Worm (Caenorhabditis elegans) whole organism, L4 larva: ENCODE data around the gene ska-3.

Experiments
- F37D6.2 ChIP-seq: sonication (generic microtip); optimal IDR thresholded peaks from 2 replicates; lab custom pipeline; 2016; ENCODE audit warnings: mild to moderate bottlenecking, missing genetic modification characterization, missing compliant biosample characterization
- F44E2.7 ChIP-seq: fragments of 200-800 bp; sonication (Bioruptor generic); IDR thresholded peaks from 2 replicates; pipeline ENCODE4 v2.1.2; 2022; ENCODE audit warnings: missing genetic modification characterization, missing compliant biosample characterization
- F49E8.2 ChIP-seq: sonication (generic microtip); optimal IDR thresholded peaks from 2 replicates; lab custom pipeline; 2016; ENCODE audit warnings: missing compliant biosample characterization, mild to moderate bottlenecking, missing genetic modification characterization, borderline replicate concordance
- R02D3.7 ChIP-seq: fragments of 150-350 bp; sonication (generic microtip); optimal IDR thresholded peaks from 3 replicates; lab custom pipeline; 2014; ENCODE audit warnings: missing biosample characterization, missing genetic modification characterization
- T20F7.1 ChIP-seq: fragments of 200-800 bp; sonication (Bioruptor generic); optimal IDR thresholded peaks from 2 replicates; lab custom pipeline; 2018; ENCODE audit warnings: mild to moderate bottlenecking, missing genetic modification characterization, missing compliant biosample characterization
- T26A8.4 ChIP-seq: fragments of 200-800 bp; sonication (Bioruptor generic); IDR thresholded peaks from 2 replicates; pipeline ENCODE4 v1.3.6; 2022; ENCODE audit warnings: missing genetic modification characterization, missing compliant biosample characterization
- Y5F2A.4 ChIP-seq: fragments of 200-800 bp; sonication (Bioruptor generic); optimal IDR thresholded peaks from 2 replicates; lab custom pipeline; 2018; ENCODE audit warnings: mild to moderate bottlenecking, missing genetic modification characterization, missing compliant biosample characterization
- aha-1 ChIP-seq: fragments of 150-350 bp; peaks from one replicate; lab custom pipeline; 2014; ENCODE audit warnings: missing biosample characterization, missing genetic modification characterization
- ama-1 ChIP-seq: fragments of 150-350 bp; optimal IDR thresholded peaks from 2 replicates; lab custom pipeline; 2014; ENCODE audit warnings: inconsistent platforms, mixed read lengths
- arid-1 ChIP-seq: fragments of 200-800 bp; sonication (Bioruptor generic); conservative IDR thresholded peaks from 2 replicates; pipeline ENCODE4 v1.3.6; 2022; ENCODE audit warnings: missing genetic modification reagents, missing genetic modification characterization, missing compliant biosample characterization
- ceh-44 ChIP-seq: fragments of 200-800 bp; sonication (Bioruptor generic); IDR thresholded peaks from 2 replicates; pipeline ENCODE4 v1.3.6; 2022; ENCODE audit warnings: missing genetic modification reagents, missing genetic modification characterization, missing compliant biosample characterization
- ceh-62 ChIP-seq: sonication (generic microtip); optimal IDR thresholded peaks from 2 replicates; lab custom pipeline; 2017; ENCODE audit warnings: missing biosample characterization, missing genetic modification characterization
- ces-1 ChIP-seq: fragments of 150-350 bp; sonication (generic microtip); optimal IDR thresholded peaks from 4 replicates; lab custom pipeline; 2014; ENCODE audit warnings: missing biosample characterization, missing genetic modification reagents, missing genetic modification characterization
- daf-16 ChIP-seq, 3 experiments: sonication (generic microtip); optimal IDR thresholded peaks; 2 replicates each; lab custom pipeline; 2016 to 2017; ENCODE audit warnings: missing genetic modification characterization in 3 of 3, missing genetic modification reagents in 3 of 3, mild to moderate bottlenecking in 2 of 3, missing compliant biosample characterization in 2 of 3, missing biosample characterization in 1 of 3, moderate library complexity in 1 of 3
- daf-19 ChIP-seq: fragments of 200-800 bp; sonication (Bioruptor generic); conservative IDR thresholded peaks from 2 replicates; pipeline ENCODE4 v1.3.6; 2022; ENCODE audit warnings: missing genetic modification characterization, missing compliant biosample characterization
- dmd-8 ChIP-seq: fragments of 200-800 bp; sonication (Bioruptor generic); IDR thresholded peaks from 2 replicates; pipeline ENCODE4 v1.3.6; 2022; ENCODE audit warnings: missing genetic modification characterization, missing compliant biosample characterization
- dpl-1 ChIP-seq: fragments of 150-350 bp; optimal IDR thresholded peaks from 2 replicates; lab custom pipeline; 2014; ENCODE audit warnings: missing biosample characterization, missing genetic modification reagents, missing genetic modification characterization
- dve-1 ChIP-seq: sonication (generic microtip); optimal IDR thresholded peaks from 2 replicates; lab custom pipeline; 2017; ENCODE audit warnings: antibody characterized with exemption, mild to moderate bottlenecking, missing genetic modification characterization, missing compliant biosample characterization; ENCODE audit not compliant: insufficient read depth
- egl-27 ChIP-seq: sonication (generic microtip); optimal IDR thresholded peaks from 3 replicates; lab custom pipeline; 2017; ENCODE audit warnings: missing biosample characterization, missing genetic modification reagents, missing genetic modification characterization
- egl-43 ChIP-seq: fragments of 200-800 bp; sonication (Bioruptor generic); IDR thresholded peaks from 2 replicates; pipeline ENCODE4 v1.3.6; 2022; ENCODE audit warnings: missing genetic modification reagents, missing genetic modification characterization, missing compliant biosample characterization
- fkh-10 ChIP-seq: fragments of 150-350 bp; optimal IDR thresholded peaks from 2 replicates; lab custom pipeline; 2014; ENCODE audit warnings: missing biosample characterization, missing genetic modification reagents, missing genetic modification characterization
- fos-1 ChIP-seq: fragments of 150-350 bp; optimal IDR thresholded peaks from 2 replicates; lab custom pipeline; 2014; ENCODE audit warnings: missing biosample characterization, missing genetic modification characterization
- hif-1 ChIP-seq, 2 experiments: sonication (generic microtip); optimal IDR thresholded peaks; 2 replicates each; lab custom pipeline; 2016 to 2017; ENCODE audit warnings: missing compliant biosample characterization in 2 of 2, missing genetic modification characterization in 2 of 2, missing genetic modification reagents in 2 of 2, missing genotype in 2 of 2, mild to moderate bottlenecking in 1 of 2
- hlh-11 ChIP-seq: fragments of 200-800 bp; sonication (Bioruptor generic); optimal IDR thresholded peaks from 2 replicates; lab custom pipeline; 2018; ENCODE audit warnings: mild to moderate bottlenecking, missing genetic modification characterization, missing compliant biosample characterization
- hlh-30 ChIP-seq: sonication (generic microtip); optimal IDR thresholded peaks from 2 replicates; lab custom pipeline; 2017; ENCODE audit warnings: antibody characterized with exemption, mild to moderate bottlenecking, missing genetic modification characterization, missing compliant biosample characterization; ENCODE audit not compliant: insufficient read depth
- lin-13 ChIP-seq: fragments of 150-350 bp; optimal IDR thresholded peaks from 2 replicates; lab custom pipeline; 2014; ENCODE audit warnings: missing biosample characterization, missing genetic modification reagents, missing genetic modification characterization
- lin-38 ChIP-seq: fragments of 200-800 bp; sonication (Bioruptor generic); IDR thresholded peaks from 2 replicates; pipeline ENCODE4 v1.3.6; 2022; ENCODE audit warnings: missing genetic modification reagents, missing genetic modification characterization, missing compliant biosample characterization
- lin-39 ChIP-seq: fragments of 150-350 bp; optimal IDR thresholded peaks from 2 replicates; lab custom pipeline; 2014; ENCODE audit warnings: missing biosample characterization, missing genetic modification reagents, missing genetic modification characterization
- lsy-2 ChIP-seq, 2 experiments: fragments of 150-350 bp in 1 of 2; sonication (generic microtip) in 1 of 2; optimal IDR thresholded peaks; 2 replicates each; lab custom pipeline; 2014 to 2017; ENCODE audit warnings: missing biosample characterization in 2 of 2, missing genetic modification characterization in 2 of 2
- madf-9 ChIP-seq: fragments of 200-800 bp; sonication (Bioruptor generic); conservative IDR thresholded peaks from 2 replicates; pipeline ENCODE4 v1.3.6; 2022; ENCODE audit warnings: missing genetic modification reagents, missing genetic modification characterization, missing compliant biosample characterization
- mdl-1 ChIP-seq, 2 experiments: fragments of 150-350 bp in 1 of 2; sonication (generic microtip) in 1 of 2; optimal IDR thresholded peaks; 2 replicates each; lab custom pipeline; 2014 to 2017; ENCODE audit warnings: missing biosample characterization in 2 of 2, missing genetic modification characterization in 2 of 2
- mdt-29 ChIP-seq: fragments of 200-800 bp; sonication (Bioruptor generic); IDR thresholded peaks from 2 replicates; pipeline ENCODE4 v1.3.6; 2022; ENCODE audit warnings: missing genetic modification reagents, missing genetic modification characterization, missing compliant biosample characterization
- mep-1 ChIP-seq: fragments of 150-350 bp; sonication (generic microtip); optimal IDR thresholded peaks from 3 replicates; lab custom pipeline; 2014; ENCODE audit warnings: missing biosample characterization, missing genetic modification characterization
- mes-2 ChIP-seq: sonication (generic microtip); optimal IDR thresholded peaks from 2 replicates; lab custom pipeline; 2016; ENCODE audit warnings: missing genotype, mild to moderate bottlenecking, missing genetic modification characterization, missing compliant biosample characterization; ENCODE audit not compliant: poor library complexity, severe bottlenecking
- mxl-3 ChIP-seq: fragments of 200-800 bp; sonication (Bioruptor generic); optimal IDR thresholded peaks from 2 replicates; lab custom pipeline; 2018; ENCODE audit warnings: mild to moderate bottlenecking, missing genetic modification characterization, missing compliant biosample characterization
- nhr-102 ChIP-seq: sonication (generic microtip); optimal IDR thresholded peaks from 2 replicates; lab custom pipeline; 2016; ENCODE audit warnings: mild to moderate bottlenecking, missing genetic modification characterization, moderate library complexity, missing compliant biosample characterization
- nhr-237 ChIP-seq: sonication (generic microtip); optimal IDR thresholded peaks from 2 replicates; lab custom pipeline; 2017; ENCODE audit warnings: missing biosample characterization, missing genetic modification characterization
- nhr-25 ChIP-seq: sonication (generic microtip); optimal IDR thresholded peaks from 2 replicates; lab custom pipeline; 2017; ENCODE audit warnings: missing genetic modification characterization, mild to moderate bottlenecking, missing compliant biosample characterization, antibody characterized with exemption, moderate library complexity, borderline replicate concordance; ENCODE audit not compliant: insufficient read depth
- nhr-28 ChIP-seq: fragments of 150-350 bp; optimal IDR thresholded peaks from 2 replicates; lab custom pipeline; 2014; ENCODE audit warnings: missing biosample characterization, missing genetic modification characterization
- nhr-6 ChIP-seq: fragments of 150-350 bp; optimal IDR thresholded peaks from 2 replicates; lab custom pipeline; 2014; ENCODE audit warnings: missing biosample characterization, missing genetic modification characterization
- rbr-2 ChIP-seq: sonication (generic microtip); optimal IDR thresholded peaks from 2 replicates; lab custom pipeline; 2016; ENCODE audit warnings: missing genotype, missing genetic modification characterization, missing compliant biosample characterization
- snpc-4 ChIP-seq: fragments of 150-350 bp; optimal IDR thresholded peaks from 2 replicates; lab custom pipeline; 2014; ENCODE audit warnings: missing biosample characterization, missing genetic modification characterization
- zip-2 ChIP-seq: fragments of 150-350 bp; optimal IDR thresholded peaks from 2 replicates; lab custom pipeline; 2014; ENCODE audit warnings: missing biosample characterization, missing genetic modification characterization
- ztf-11 ChIP-seq: fragments of 150-350 bp; optimal IDR thresholded peaks from 2 replicates; lab custom pipeline; 2014; ENCODE audit warnings: missing biosample characterization, missing genetic modification characterization
- ztf-7 ChIP-seq: fragments of 150-350 bp; optimal IDR thresholded peaks from 2 replicates; lab custom pipeline; 2014; ENCODE audit warnings: missing biosample characterization, missing genetic modification characterization

The ska-3 gene

DNA sequence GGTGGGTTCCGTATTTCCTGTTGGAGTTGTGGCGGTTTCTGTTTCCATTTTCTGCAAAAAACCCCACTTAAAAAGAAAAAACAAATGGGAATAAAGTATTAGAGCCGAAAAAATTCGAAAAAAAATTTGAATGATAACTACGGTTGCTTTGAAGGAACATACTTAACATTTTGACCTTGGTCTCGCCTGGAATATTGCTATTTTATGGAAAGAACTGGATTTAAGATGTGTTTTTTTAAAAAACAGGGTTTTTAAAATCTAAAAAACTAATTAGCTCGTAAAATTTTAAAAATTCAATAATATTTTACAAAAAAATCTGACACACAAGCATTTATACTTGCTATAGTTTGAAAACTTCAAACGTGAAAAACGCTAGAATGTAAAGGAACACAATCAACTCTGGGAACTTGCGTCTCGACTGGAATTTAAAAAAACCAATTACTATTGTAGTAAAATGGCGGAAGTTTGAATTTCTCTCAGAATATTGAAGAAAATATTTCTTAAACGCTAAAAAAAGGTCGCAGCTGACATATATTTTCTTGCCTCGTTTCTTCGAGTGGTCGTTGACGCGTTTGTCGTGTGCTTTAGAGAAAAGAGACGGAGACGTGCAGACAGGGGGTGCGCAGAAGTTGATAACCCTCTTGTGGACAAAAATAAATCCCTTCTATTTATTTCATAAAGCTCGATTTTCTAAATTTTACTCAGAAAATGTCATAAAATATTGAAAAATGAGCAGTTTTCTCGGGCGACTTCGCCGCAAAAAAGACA lies 19.3 kb upstream of the ska-3 start, which contains the start of the genes lgg-3 and rgs-5:
Gene lgg-3, minus strand, starts transcription at position 51 of the 768 bp plus-strand sequence.
Gene rgs-5, plus strand, starts transcription at position 593 of the 768 bp plus-strand sequence.
- TF ChIP-seq hlh-30 (tag; lab: Kevin White, UChicago) (peak; percentile 44), lin-39 (no peak), T20F7.1 (GFP tag; lab: Kevin White, UChicago) (no peak), ceh-62 (no peak), dmd-8 (GFP tag; lab: Robert Waterston, UW) (no peak), fos-1 (tag; lab: Kevin White, UChicago) (no peak), snpc-4 (tag; lab: Kevin White, UChicago) (no peak), lsy-2 (tag; optimal IDR thresholded peaks at IDR 0.05; lab: Kevin White, UChicago) (peak in 1 of 2 experiments; percentile 64), lin-13 (GFP tag; lab: Kevin White, UChicago) (peak; percentile 17), lin-38 (peak; percentile 39; the same call in 1 of the 2 replicates), dpl-1 (GFP tag; lab: Kevin White, UChicago) (peak; percentile 58), fkh-10 (GFP tag; lab: Kevin White, UChicago) (no peak), dve-1 (tag; lab: Kevin White, UChicago) (peak; percentile 1), ztf-7 (no peak), hlh-11 (tag; lab: Kevin White, UChicago) (peak; percentile 52), ces-1 (GFP tag; lab: Kevin White, UChicago) (no peak), T26A8.4 (GFP tag; lab: Robert Waterston, UW) (no peak), R02D3.7 (tag; lab: Kevin White, UChicago) (no peak), mep-1 (peak; percentile 60), nhr-28 (tag; lab: Kevin White, UChicago) (peak; percentile 51), mdl-1 (tag; optimal IDR thresholded peaks at IDR 0.05; lab: Kevin White, UChicago) (no peak), rbr-2 (peak; percentile 14), F49E8.2 (tag; lab: Kevin White, UChicago) (peak; percentile 82), nhr-6 (peak; percentile 2), F44E2.7 (GFP tag; lab: Robert Waterston, UW) (no peak), nhr-25 (tag; lab: Kevin White, UChicago) (no peak), mes-2 (tag; lab: Kevin White, UChicago) (peak; percentile 71), daf-16 (GFP tag; optimal IDR thresholded peaks at IDR 0.05; lab: Kevin White, UChicago) (no peak), daf-16 (tag; optimal IDR thresholded peaks at IDR 0.05; lab: Kevin White, UChicago) (peak; percentile 8), mxl-3 (no peak), hif-1 (tag; optimal IDR thresholded peaks at IDR 0.05; lab: Kevin White, UChicago) (peak in 1 of 2 experiments; percentile 22), madf-9 (no peak), F37D6.2 (no peak), ceh-44 (GFP tag; lab: Robert Waterston, UW) (no peak)
- TF ChIP-seq, all 104 proteins: peak for 15

DNA sequence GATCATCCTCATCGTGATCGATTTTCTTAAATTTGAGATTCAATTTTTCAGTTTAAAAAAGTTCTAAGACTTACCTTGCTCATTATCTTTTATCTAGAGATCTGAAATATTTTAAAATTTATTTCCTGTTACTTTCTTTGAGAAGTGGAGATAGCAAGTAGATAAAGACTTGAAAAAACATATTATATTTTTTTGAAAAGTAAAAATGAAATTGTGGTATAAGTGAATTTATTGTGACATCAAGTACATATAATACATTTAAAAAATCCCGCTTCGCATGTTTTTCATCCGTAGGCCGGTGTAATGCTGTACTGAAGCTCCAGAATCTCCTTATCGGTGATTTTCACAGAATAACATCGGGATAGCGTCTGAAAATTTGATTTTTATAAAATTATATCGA lies 18.5 kb upstream of the ska-3 start, which contains the start of gene B0336.7:
Gene B0336.7, minus strand, starts transcription at position 101 of the 400 bp plus-strand sequence.
- TF ChIP-seq F44E2.7 (GFP tag; lab: Robert Waterston, UW) (no peak), aha-1 (peak; percentile 27), hlh-30 (tag; lab: Kevin White, UChicago) (no peak), daf-19 (GFP tag; lab: Robert Waterston, UW) (no peak)

DNA sequence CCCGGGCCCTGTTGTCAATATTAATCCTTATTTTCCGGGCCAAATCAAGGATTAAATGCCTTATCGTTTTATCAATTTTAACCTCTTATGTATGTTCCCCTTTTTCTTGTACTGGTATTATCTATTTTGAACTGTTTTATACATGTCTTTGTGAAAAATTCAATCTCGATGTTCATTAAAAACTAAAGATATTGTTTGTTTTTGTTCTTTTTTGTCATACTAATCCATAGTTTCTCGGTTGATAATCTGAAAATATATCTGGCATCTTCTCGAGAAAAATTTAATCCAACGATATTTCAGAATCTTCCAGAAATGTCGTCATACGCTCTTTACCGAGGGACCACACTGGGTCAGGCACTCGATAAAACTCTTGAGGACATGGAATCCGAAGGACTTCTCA lies 14.9 kb upstream of the ska-3 start, which contains the start of gene B0336.13:
Gene B0336.13, plus strand, starts transcription at position 301 of the 400 bp plus-strand sequence.
- TF ChIP-seq nhr-237 (tag; lab: Kevin White, UChicago) (no peak), egl-27 (tag; lab: Kevin White, UChicago) (no peak), ceh-62 (no peak), mdt-29 (GFP tag; lab: Robert Waterston, UW) (no peak), ama-1 (lab: Kevin White, UChicago) (no peak), egl-43 (GFP tag; lab: Robert Waterston, UW) (no peak), Y5F2A.4 (GFP tag; lab: Kevin White, UChicago) (no peak), ztf-11 (no peak), nhr-102 (tag; lab: Kevin White, UChicago) (no peak), zip-2 (tag; lab: Kevin White, UChicago) (no peak), arid-1 (GFP tag; lab: Robert Waterston, UW) (no peak), lin-13 (GFP tag; lab: Kevin White, UChicago) (no peak), hlh-30 (tag; lab: Kevin White, UChicago) (no peak)
